Worm (Caenorhabditis elegans): ENCODE data around the gene cls-2.

ce11 chrIII:9030818-9031217 lies 24.0 kb upstream of the cls-2 start:
- TF ChIP-seq pat-9 (tag; optimal IDR thresholded peaks at IDR 0.05) (no peak), pha-2 (tag; optimal IDR thresholded peaks at IDR 0.05) (no peak), pag-3 (tag; optimal IDR thresholded peaks at IDR 0.05; ENCODE audit: borderline replicate concordance) (no peak), ceh-31 (tag; optimal IDR thresholded peaks at IDR 0.05) (no peak), npax-4 (tag; optimal IDR thresholded peaks at IDR 0.05) (no peak), unc-86 (tag; optimal IDR thresholded peaks at IDR 0.05) (no peak), C08G9.2 (tag; optimal IDR thresholded peaks at IDR 0.05) (no peak), ceh-22 (tag; optimal IDR thresholded peaks at IDR 0.05) (no peak), ceh-30 (tag; optimal IDR thresholded peaks at IDR 0.05) (no peak)

Measured in whole organism, late embryonic.